Fruit fly (Drosophila melanogaster): ENCODE results near the gene kairos.
A peak's percentile ranks its signal among the peaks of the same experiment; 100 is the strongest.

Gene kairos

DNA sequence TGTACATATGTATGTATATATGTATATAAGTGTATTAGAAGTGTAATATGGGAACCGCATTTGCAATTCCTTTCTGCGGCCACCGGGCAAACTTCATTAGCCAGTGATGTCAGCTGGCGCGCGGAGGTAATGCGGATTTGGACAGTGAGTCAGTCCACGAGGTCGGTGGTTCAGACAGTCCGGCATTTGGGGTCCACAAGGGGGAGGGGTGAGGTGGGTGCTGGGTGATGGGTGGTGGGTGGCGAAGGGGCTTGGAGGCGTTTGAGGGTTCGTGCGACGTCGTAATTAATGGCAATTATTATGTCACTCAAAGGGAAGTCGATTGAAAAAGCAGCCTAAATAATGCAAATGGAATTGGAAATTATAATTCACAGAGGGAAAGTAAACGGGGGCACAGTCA lies 13.8 kb upstream of the kairos start:
- TF ChIP-seq CG32121 (GFP tag; IDR thresholded peaks at IDR 0.05), result no peak
- TF ChIP-seq CG4496 (GFP tag; IDR thresholded peaks at IDR 0.05), result no peak
- no peak for TF ChIP-seq EcR (GFP tag; optimal IDR thresholded peaks at IDR 0.05)
- no peak for TF ChIP-seq CG14655 (GFP tag; optimal IDR thresholded peaks at IDR 0.05)
- TF ChIP-seq CG17806 (tag; optimal IDR thresholded peaks at IDR 0.05), result no peak
- no peak for TF ChIP-seq CG15710 (tag; optimal IDR thresholded peaks at IDR 0.05)
- TF ChIP-seq Snoo (tag; optimal IDR thresholded peaks at IDR 0.05), result no peak
- TF ChIP-seq Pif1A (GFP tag; optimal IDR thresholded peaks at IDR 0.05), result no peak
- no peak for TF ChIP-seq gl (tag; optimal IDR thresholded peaks at IDR 0.05)
- TF ChIP-seq CG8159 (tag; optimal IDR thresholded peaks at IDR 0.05), result no peak

- no peak for TF ChIP-seq CG8159 (tag; optimal IDR thresholded peaks at IDR 0.05)
- peak; percentile 31 for TF ChIP-seq CG14655 (GFP tag; optimal IDR thresholded peaks at IDR 0.05)
- peak; percentile 63 for TF ChIP-seq Ets98B (GFP tag; IDR thresholded peaks at IDR 0.05)
- TF ChIP-seq CG10348 (GFP tag; IDR thresholded peaks at IDR 0.05), result no peak
- no peak for TF ChIP-seq rn (GFP tag; IDR thresholded peaks at IDR 0.05)
- no peak for TF ChIP-seq gl (tag; optimal IDR thresholded peaks at IDR 0.05)
- no peak for TF ChIP-seq Pif1A (GFP tag; optimal IDR thresholded peaks at IDR 0.05)
- no peak for TF ChIP-seq EcR (GFP tag; optimal IDR thresholded peaks at IDR 0.05)
- TF ChIP-seq Snoo (tag; optimal IDR thresholded peaks at IDR 0.05), result no peak
- no peak for TF ChIP-seq CG17806 (tag; optimal IDR thresholded peaks at IDR 0.05)
- TF ChIP-seq D1 (tag; optimal IDR thresholded peaks at IDR 0.05), result no peak
- no peak for TF ChIP-seq Pif1B (GFP tag; optimal IDR thresholded peaks at IDR 0.05)
- 0 out of 3 replicates have a peak, but pooled peaks have one; percentile 21 for TF ChIP-seq fd96Ca (GFP tag; IDR thresholded peaks at IDR 0.05)
- TF ChIP-seq CG4496 (GFP tag; IDR thresholded peaks at IDR 0.05), result peak; percentile 42; the same call in 1 of the 3 replicates
- TF ChIP-seq CG34367 (tag; optimal IDR thresholded peaks at IDR 0.05), result no peak
- no peak for TF ChIP-seq CG9948 (tag; optimal IDR thresholded peaks at IDR 0.05)
- TF ChIP-seq CG32121 (GFP tag; IDR thresholded peaks at IDR 0.05), result peak; percentile 44; the same call in 1 of the 2 replicates
- TF ChIP-seq CG12605 (GFP tag; IDR thresholded peaks at IDR 0.05), result peak; percentile 54; the same call in 1 of the 2 replicates
- TF ChIP-seq CG8301 (tag; optimal IDR thresholded peaks at IDR 0.05), result no peak
- TF ChIP-seq CG15710 (tag; optimal IDR thresholded peaks at IDR 0.05), result no peak
- TF ChIP-seq CG13204 (GFP tag; optimal IDR thresholded peaks at IDR 0.05), result peak; percentile 11
Measured at dm6 chrX:18368644-18368998, 12.6 kb upstream of the kairos start.

dm6 chrX:18367806-18368643 lies 12.0 kb upstream of the kairos start:
- peak; percentile 31 for TF ChIP-seq CG34367 (tag; optimal IDR thresholded peaks at IDR 0.05)
- peak; percentile 17 for TF ChIP-seq Snoo (tag; optimal IDR thresholded peaks at IDR 0.05)
- TF ChIP-seq Ets98B (GFP tag; IDR thresholded peaks at IDR 0.05), result peak; percentile 78
- TF ChIP-seq Pif1A (GFP tag; optimal IDR thresholded peaks at IDR 0.05), result peak; percentile 42
- peak; percentile 44; the same call in 1 of the 2 replicates for TF ChIP-seq CG10348 (GFP tag; IDR thresholded peaks at IDR 0.05)
- no peak for TF ChIP-seq D1 (tag; optimal IDR thresholded peaks at IDR 0.05)
- peak; percentile 87 for TF ChIP-seq fd96Ca (GFP tag; IDR thresholded peaks at IDR 0.05)
- TF ChIP-seq Pif1B (GFP tag; optimal IDR thresholded peaks at IDR 0.05), result peak; percentile 40
- no peak for TF ChIP-seq CG13204 (GFP tag; optimal IDR thresholded peaks at IDR 0.05)
- no peak for TF ChIP-seq rn (GFP tag; IDR thresholded peaks at IDR 0.05)
- TF ChIP-seq CG15710 (tag; optimal IDR thresholded peaks at IDR 0.05), result peak; percentile 54
- TF ChIP-seq CG17806 (tag; optimal IDR thresholded peaks at IDR 0.05), result peak; percentile 18
- peak; percentile 37 for TF ChIP-seq CG8159 (tag; optimal IDR thresholded peaks at IDR 0.05)
- peak; percentile 51 for TF ChIP-seq CG8301 (tag; optimal IDR thresholded peaks at IDR 0.05)
- TF ChIP-seq CG32121 (GFP tag; IDR thresholded peaks at IDR 0.05), result peak; percentile 63
- peak; percentile 15 for TF ChIP-seq gl (tag; optimal IDR thresholded peaks at IDR 0.05)
- TF ChIP-seq CG14655 (GFP tag; optimal IDR thresholded peaks at IDR 0.05), result peak; percentile 59
- TF ChIP-seq EcR (GFP tag; optimal IDR thresholded peaks at IDR 0.05), result no peak
- peak; percentile 89 for TF ChIP-seq CG4496 (GFP tag; IDR thresholded peaks at IDR 0.05)
- no peak; the same call in 1 of the 2 replicates for TF ChIP-seq CG12605 (GFP tag; IDR thresholded peaks at IDR 0.05)
- no peak for TF ChIP-seq CG9948 (tag; optimal IDR thresholded peaks at IDR 0.05)

- TF ChIP-seq D1 (tag; optimal IDR thresholded peaks at IDR 0.05) (no peak), fd96Ca (GFP tag; IDR thresholded peaks at IDR 0.05) (no peak; the same call in 1 of the 3 replicates), CG8159 (tag; optimal IDR thresholded peaks at IDR 0.05) (peak; percentile 63), CG4496 (GFP tag; IDR thresholded peaks at IDR 0.05) (peak; percentile 68), CG34367 (tag; optimal IDR thresholded peaks at IDR 0.05) (peak; percentile 62), CG12605 (GFP tag; IDR thresholded peaks at IDR 0.05) (peak; percentile 59; the same call in 1 of the 2 replicates), Pif1B (GFP tag; optimal IDR thresholded peaks at IDR 0.05) (peak; percentile 72), CG17806 (tag; optimal IDR thresholded peaks at IDR 0.05) (peak; percentile 37), CG32121 (GFP tag; IDR thresholded peaks at IDR 0.05) (peak; percentile 81), CG15710 (tag; optimal IDR thresholded peaks at IDR 0.05) (peak; percentile 74), rn (GFP tag; IDR thresholded peaks at IDR 0.05) (no peak), Ets98B (GFP tag; IDR thresholded peaks at IDR 0.05) (peak; percentile 70), CG10348 (GFP tag; IDR thresholded peaks at IDR 0.05) (peak; percentile 42; the same call in 1 of the 2 replicates), CG9948 (tag; optimal IDR thresholded peaks at IDR 0.05) (peak; percentile 28), CG8301 (tag; optimal IDR thresholded peaks at IDR 0.05) (peak; percentile 62), CG13204 (GFP tag; optimal IDR thresholded peaks at IDR 0.05) (no peak), Snoo (tag; optimal IDR thresholded peaks at IDR 0.05) (peak; percentile 57), Pif1A (GFP tag; optimal IDR thresholded peaks at IDR 0.05) (peak; percentile 67), EcR (GFP tag; optimal IDR thresholded peaks at IDR 0.05) (no peak), CG14655 (GFP tag; optimal IDR thresholded peaks at IDR 0.05) (peak; percentile 57), gl (tag; optimal IDR thresholded peaks at IDR 0.05) (peak; percentile 24)
Measured at dm6 chrX:18366851-18367649, 11.1 kb upstream of the kairos start.

Data from whole organism, pupa.